Worm (Caenorhabditis elegans): ENCODE measurements around the gene C49F5.3.

- no peak for TF ChIP-seq ces-1 (GFP tag; optimal IDR thresholded peaks at IDR 0.05)
- no peak for TF ChIP-seq ama-1 (optimal IDR thresholded peaks at IDR 0.05)
- no peak for TF ChIP-seq jun-1 (tag; optimal IDR thresholded peaks at IDR 0.05)
- TF ChIP-seq tbx-2 (tag; optimal IDR thresholded peaks at IDR 0.05) = no peak
- no peak for TF ChIP-seq nhr-12 (tag; optimal IDR thresholded peaks at IDR 0.05)
These were observed 12.1 kb downstream of the C49F5.3 start for ce11 chrX:11971323-11971722.

All from whole organism, L1 larva.